Fruit fly (Drosophila melanogaster) ovary, adult (tissue): ENCODE results near the gene lace.

Experiments used
- CG17801 ChIP-seq: fragments of 200-800 bp; optimal IDR thresholded peaks from 2 replicates; lab custom pipeline; 2019; ENCODE audit warnings: missing biosample characterization, mild to moderate bottlenecking, missing genetic modification characterization, moderate library complexity; ENCODE audit not compliant: partially characterized antibody

Gene lace

dm6 chr2L:15498885-15499696 is at the start of gene lace:
TSS of gene lace (plus strand) at chr2L:15499127.
- TF ChIP-seq CG17801 (GFP tag; lab: Kevin White, UChicago): peak; percentile 16

dm6 chr2L:15458076-15458475 is 40.9 kb upstream of the lace start:
- TF ChIP-seq CG17801 (GFP tag; lab: Kevin White, UChicago): no peak

dm6 chr2L:15458919-15459318 is 40.0 kb upstream of the lace start:
- TF ChIP-seq CG17801 (GFP tag; lab: Kevin White, UChicago): no peak

dm6 chr2L:15462998-15463397 is 35.9 kb upstream of the lace start:
- TF ChIP-seq CG17801 (GFP tag; lab: Kevin White, UChicago): no peak

- no peak for TF ChIP-seq CG17801 (GFP tag; lab: Kevin White, UChicago)
Observed at dm6 chr2L:15463515-15463914, 35.4 kb upstream of the lace start.

- no peak for TF ChIP-seq CG17801 (GFP tag; lab: Kevin White, UChicago)
Observed at dm6 chr2L:15465121-15465520, 33.8 kb upstream of the lace start.

dm6 chr2L:15465932-15466331 is 33.0 kb upstream of the lace start:
- no peak for TF ChIP-seq CG17801 (GFP tag; lab: Kevin White, UChicago)

dm6 chr2L:15468776-15469175 is 30.2 kb upstream of the lace start:
- TF ChIP-seq CG17801 (GFP tag; lab: Kevin White, UChicago): no peak

dm6 chr2L:15470514-15471134 is 28.3 kb upstream of the lace start:
- TF ChIP-seq CG17801 (GFP tag; lab: Kevin White, UChicago): no peak

dm6 chr2L:15471565-15471964 is 27.4 kb upstream of the lace start:
- TF ChIP-seq CG17801 (GFP tag; lab: Kevin White, UChicago): no peak

- TF ChIP-seq CG17801 (GFP tag; lab: Kevin White, UChicago): no peak
Observed at dm6 chr2L:15474402-15474801, 24.5 kb upstream of the lace start.

- no peak for TF ChIP-seq CG17801 (GFP tag; lab: Kevin White, UChicago)
Observed at dm6 chr2L:15474911-15475310, 24.0 kb upstream of the lace start.

- no peak for TF ChIP-seq CG17801 (GFP tag; lab: Kevin White, UChicago)
Observed at dm6 chr2L:15478159-15478591, 20.8 kb upstream of the lace start, which contains the start of gene sna. TSS of gene sna (minus strand) at chr2L:15478260.

dm6 chr2L:15479670-15480197 is 19.2 kb upstream of the lace start:
- no peak for TF ChIP-seq CG17801 (GFP tag; lab: Kevin White, UChicago)

- TF ChIP-seq CG17801 (GFP tag; lab: Kevin White, UChicago): no peak
Observed at dm6 chr2L:15484429-15484828, 14.5 kb upstream of the lace start, which contains the start of gene Tim17b2. TSS of gene Tim17b2 (plus strand) at chr2L:15484729.
